Worm (Caenorhabditis elegans) whole organism, L3 larva: ENCODE measurements around the gene AH9.1.
A peak's percentile ranks its signal among the peaks of the same experiment; 100 is the strongest.

Source experiments
- R02D3.7 ChIP-seq: fragments of 150-350 bp; optimal IDR thresholded peaks from 2 replicates; lab custom pipeline; 2014; ENCODE audit warnings: missing biosample characterization, missing genetic modification characterization
- ZK546.5 ChIP-seq: sonication (generic microtip); optimal IDR thresholded peaks from 2 replicates; lab custom pipeline; 2017; ENCODE audit warnings: missing biosample characterization, missing genetic modification characterization
- aly-2 ChIP-seq: fragments of 150-350 bp; optimal IDR thresholded peaks from 2 replicates; lab custom pipeline; 2014; ENCODE audit warnings: missing biosample characterization, missing genetic modification characterization
- ama-1 ChIP-seq: fragments of 150-350 bp; optimal IDR thresholded peaks from 2 replicates; lab custom pipeline; 2018
- ceh-16 ChIP-seq: sonication (generic microtip); optimal IDR thresholded peaks from 2 replicates; lab custom pipeline; 2017; ENCODE audit warnings: missing biosample characterization, missing genetic modification characterization
- ceh-9 ChIP-seq: sonication (generic microtip); optimal IDR thresholded peaks from 2 replicates; lab custom pipeline; 2018; ENCODE audit warnings: missing biosample characterization, missing genetic modification characterization
- daf-12 ChIP-seq: fragments of 150-350 bp; optimal IDR thresholded peaks from 2 replicates; lab custom pipeline; 2014; ENCODE audit warnings: missing biosample characterization, missing genetic modification reagents, missing genetic modification characterization
- egl-27 ChIP-seq: sonication (generic microtip); optimal IDR thresholded peaks from 4 replicates; lab custom pipeline; 2017; ENCODE audit warnings: missing biosample characterization, missing genetic modification reagents, missing genetic modification characterization
- egl-5 ChIP-seq: fragments of 150-350 bp; optimal IDR thresholded peaks from 2 replicates; lab custom pipeline; 2017; ENCODE audit warnings: missing biosample characterization, missing genetic modification reagents, missing genetic modification characterization, inconsistent platforms
- elt-2 ChIP-seq: sonication (generic microtip); optimal IDR thresholded peaks from 2 replicates; lab custom pipeline; 2016; ENCODE audit warnings: missing genetic modification reagents, mild to moderate bottlenecking, missing genetic modification characterization, missing compliant biosample characterization
- elt-3 ChIP-seq, 3 experiments: fragments of 150-350 bp in 1 of 3; sonication (generic microtip) in 2 of 3; optimal IDR thresholded peaks; 2 replicates in 2 of 3; 4 replicates in 1 of 3; lab custom pipeline; 2014 to 2017; ENCODE audit warnings: missing biosample characterization in 3 of 3, missing genetic modification characterization in 3 of 3
- eor-1 ChIP-seq, 2 experiments: fragments of 150-350 bp; optimal IDR thresholded peaks; 2 replicates each; lab custom pipeline; 2014 to 2018; ENCODE audit warnings: missing biosample characterization in 2 of 2, missing genetic modification characterization in 2 of 2
- fkh-10 ChIP-seq: sonication (generic microtip); optimal IDR thresholded peaks from 2 replicates; lab custom pipeline; 2017; ENCODE audit warnings: missing biosample characterization, missing genetic modification reagents, missing genetic modification characterization
- hmg-11 ChIP-seq: sonication (generic microtip); optimal IDR thresholded peaks from 2 replicates; lab custom pipeline; 2016; ENCODE audit warnings: missing genetic modification characterization, missing compliant biosample characterization
- jun-1 ChIP-seq: fragments of 150-350 bp; optimal IDR thresholded peaks from 2 replicates; lab custom pipeline; 2014; ENCODE audit warnings: missing biosample characterization, missing genetic modification reagents, missing genetic modification characterization
- lin-15B ChIP-seq: fragments of 150-350 bp; optimal IDR thresholded peaks from 2 replicates; lab custom pipeline; 2014; ENCODE audit warnings: missing biosample characterization, missing genetic modification characterization
- lsy-12 ChIP-seq: sonication (generic microtip); optimal IDR thresholded peaks from 2 replicates; lab custom pipeline; 2016; ENCODE audit warnings: mild to moderate bottlenecking, missing genetic modification characterization, missing compliant biosample characterization
- mdl-1 ChIP-seq: fragments of 150-350 bp; optimal IDR thresholded peaks from 2 replicates; lab custom pipeline; 2014; ENCODE audit warnings: missing biosample characterization, missing genetic modification characterization
- mml-1 ChIP-seq: fragments of 150-350 bp; sonication (generic microtip); optimal IDR thresholded peaks from 3 replicates; lab custom pipeline; 2014; ENCODE audit warnings: missing biosample characterization, missing genetic modification characterization
- nfya-1 ChIP-seq: sonication (generic microtip); optimal IDR thresholded peaks from 2 replicates; lab custom pipeline; 2017; ENCODE audit warnings: missing genetic modification characterization, mild to moderate bottlenecking, missing compliant biosample characterization, antibody characterized with exemption, moderate library complexity; ENCODE audit not compliant: insufficient read depth
- nhr-23 ChIP-seq: fragments of 150-350 bp; optimal IDR thresholded peaks from 2 replicates; lab custom pipeline; 2014; ENCODE audit warnings: missing biosample characterization, missing genetic modification reagents, missing genetic modification characterization
- nhr-237 ChIP-seq: fragments of 150-350 bp; optimal IDR thresholded peaks from 2 replicates; lab custom pipeline; 2014; ENCODE audit warnings: missing biosample characterization, missing genetic modification characterization
- nhr-25 ChIP-seq: sonication (generic microtip); optimal IDR thresholded peaks from 2 replicates; lab custom pipeline; 2017; ENCODE audit warnings: missing biosample characterization, missing genetic modification characterization
- nhr-43 ChIP-seq: sonication (generic microtip); optimal IDR thresholded peaks from 2 replicates; lab custom pipeline; 2016; ENCODE audit warnings: mild to moderate bottlenecking, missing genetic modification characterization, missing compliant biosample characterization; ENCODE audit not compliant: poor library complexity, severe bottlenecking
- nhr-67 ChIP-seq: fragments of 150-350 bp; optimal IDR thresholded peaks from 2 replicates; lab custom pipeline; 2014; ENCODE audit warnings: missing biosample characterization, missing genetic modification characterization
- nhr-76 ChIP-seq: fragments of 150-350 bp; sonication (generic microtip); optimal IDR thresholded peaks from 5 replicates; lab custom pipeline; 2014; ENCODE audit warnings: missing biosample characterization, missing genetic modification characterization
- pha-4 ChIP-seq: fragments of 150-350 bp; optimal IDR thresholded peaks from 2 replicates; lab custom pipeline; 2014; ENCODE audit warnings: missing biosample characterization, missing genetic modification reagents, missing genetic modification characterization
- pqm-1 ChIP-seq: fragments of 150-350 bp; optimal IDR thresholded peaks from 2 replicates; lab custom pipeline; 2017; ENCODE audit warnings: missing biosample characterization, missing genetic modification characterization, inconsistent platforms
- skn-1 ChIP-seq: fragments of 150-350 bp; optimal IDR thresholded peaks from 2 replicates; lab custom pipeline; 2014; ENCODE audit warnings: missing biosample characterization, missing genetic modification characterization
- snpc-4 ChIP-seq: fragments of 150-350 bp; optimal IDR thresholded peaks from 2 replicates; lab custom pipeline; 2014; ENCODE audit warnings: missing biosample characterization, missing genetic modification characterization
- tbx-2 ChIP-seq: sonication (generic microtip); optimal IDR thresholded peaks from 2 replicates; lab custom pipeline; 2016; ENCODE audit warnings: mild to moderate bottlenecking, missing genetic modification characterization, missing compliant biosample characterization
- unc-39 ChIP-seq: sonication (generic microtip); optimal IDR thresholded peaks from 4 replicates; lab custom pipeline; 2017; ENCODE audit warnings: missing biosample characterization, missing genetic modification characterization
- zag-1 ChIP-seq: fragments of 150-350 bp; optimal IDR thresholded peaks from 2 replicates; lab custom pipeline; 2014; ENCODE audit warnings: missing biosample characterization, missing genetic modification characterization
- ztf-11 ChIP-seq: fragments of 150-350 bp; optimal IDR thresholded peaks from 2 replicates; lab custom pipeline; 2014; ENCODE audit warnings: missing biosample characterization, missing genetic modification characterization
- ztf-4 ChIP-seq: fragments of 150-350 bp; optimal IDR thresholded peaks from 2 replicates; lab custom pipeline; 2014; ENCODE audit warnings: missing biosample characterization, missing genetic modification characterization

Gene AH9.1

ce11 chrX:2287092-2287491 is 40.3 kb upstream of the AH9.1 start, which contains the start of gene sav-1:
sav-1 (minus strand) TSS chrX:2287192.
- TF ChIP-seq aly-2 (no peak), lsy-12 (no peak), fkh-10 (GFP tag; lab: Kevin White, UChicago) (no peak), nhr-23 (no peak), ztf-4 (tag; lab: Kevin White, UChicago) (no peak), ztf-11 (tag; lab: Kevin White, UChicago) (no peak), nfya-1 (tag; lab: Kevin White, UChicago) (no peak), pha-4 (no peak), elt-2 (tag; lab: Kevin White, UChicago) (no peak), jun-1 (tag; lab: Kevin White, UChicago) (no peak), eor-1 (tag; optimal IDR thresholded peaks at IDR 0.05; lab: Kevin White, UChicago) (no peak), nhr-43 (no peak), ceh-9 (no peak), R02D3.7 (no peak)

- TF ChIP-seq fkh-10 (GFP tag; lab: Kevin White, UChicago), result no peak
- no peak for TF ChIP-seq jun-1 (tag; lab: Kevin White, UChicago)
- no peak for TF ChIP-seq elt-2 (tag; lab: Kevin White, UChicago)
- no peak for TF ChIP-seq skn-1 (tag; lab: Kevin White, UChicago)
- no peak for TF ChIP-seq mml-1 (tag; lab: Kevin White, UChicago)
- TF ChIP-seq eor-1 (tag; optimal IDR thresholded peaks at IDR 0.05; lab: Kevin White, UChicago), result no peak
- TF ChIP-seq ZK546.5 (tag; lab: Kevin White, UChicago), result no peak
- no peak for TF ChIP-seq nhr-67 (tag; lab: Kevin White, UChicago)
- no peak for TF ChIP-seq nhr-23
- TF ChIP-seq nhr-76, result no peak
- no peak for TF ChIP-seq zag-1 (tag; lab: Kevin White, UChicago)
- no peak for TF ChIP-seq daf-12 (tag; lab: Kevin White, UChicago)
- no peak for TF ChIP-seq ztf-4 (tag; lab: Kevin White, UChicago)
- TF ChIP-seq pqm-1 (tag; lab: Kevin White, UChicago), result no peak
- TF ChIP-seq nhr-25 (tag; lab: Kevin White, UChicago), result no peak
- no peak for TF ChIP-seq ztf-11 (tag; lab: Kevin White, UChicago)
- no peak for TF ChIP-seq unc-39 (tag; lab: Kevin White, UChicago)
- no peak for TF ChIP-seq elt-3 (tag; optimal IDR thresholded peaks at IDR 0.05; lab: Kevin White, UChicago)
- TF ChIP-seq mdl-1 (tag; lab: Kevin White, UChicago), result no peak
- no peak for TF ChIP-seq nhr-43
Measured at ce11 chrX:2276000-2276399, 29.2 kb upstream of the AH9.1 start.

ce11 chrX:2274237-2274636 is 27.4 kb upstream of the AH9.1 start, which contains the start of gene AH9.4:
AH9.4 (minus strand) TSS chrX:2274337.
- TF ChIP-seq nfya-1 (tag; lab: Kevin White, UChicago) (no peak), nhr-76 (no peak), zag-1 (tag; lab: Kevin White, UChicago) (no peak), mml-1 (tag; lab: Kevin White, UChicago) (no peak), unc-39 (tag; lab: Kevin White, UChicago) (no peak), snpc-4 (tag; lab: Kevin White, UChicago) (no peak), ceh-16 (tag; lab: Kevin White, UChicago) (no peak), egl-5 (tag; lab: Kevin White, UChicago) (no peak), skn-1 (tag; lab: Kevin White, UChicago) (no peak), hmg-11 (no peak), mdl-1 (tag; lab: Kevin White, UChicago) (no peak), tbx-2 (tag; lab: Kevin White, UChicago) (no peak), lin-15B (tag; lab: Kevin White, UChicago) (no peak), ama-1 (lab: Kevin White, UChicago) (no peak), ztf-4 (tag; lab: Kevin White, UChicago) (no peak), nhr-237 (no peak)

- no peak for TF ChIP-seq egl-27 (tag; lab: Kevin White, UChicago)
- TF ChIP-seq fkh-10 (GFP tag; lab: Kevin White, UChicago), result peak; percentile 75
Measured at ce11 chrX:2271429-2271828, 24.6 kb upstream of the AH9.1 start.
